Fruit fly (Drosophila melanogaster) whole organism, pupa: ENCODE measurements around the gene Ir75c.

Experiments
- CG10348 ChIP-seq: fragments of 200-800 bp; sonication (Bioruptor generic); IDR thresholded peaks from 2 replicates; pipeline ENCODE4 v1.3.6; 2022; ENCODE audit warnings: missing biosample characterization, missing genetic modification characterization
- CG12605 ChIP-seq: fragments of 200-800 bp; sonication (Bioruptor generic); IDR thresholded peaks from 2 replicates; pipeline ENCODE4 v1.3.6; 2022; ENCODE audit warnings: missing biosample characterization, missing genetic modification characterization
- CG13204 ChIP-seq: fragments of 200-800 bp; sonication (Bioruptor generic); optimal IDR thresholded peaks from 2 replicates; lab custom pipeline; 2018; ENCODE audit warnings: missing biosample characterization, mild to moderate bottlenecking, missing genetic modification characterization, moderate library complexity
- CG14655 ChIP-seq: fragments of 200-800 bp; sonication (Bioruptor generic); optimal IDR thresholded peaks from 3 replicates; lab custom pipeline; 2017; ENCODE audit warnings: mild to moderate bottlenecking, missing biosample characterization, missing genetic modification reagents, missing genetic modification characterization
- CG15710 ChIP-seq: fragments of 200-800 bp; sonication (Bioruptor generic); optimal IDR thresholded peaks from 2 replicates; lab custom pipeline; 2018; ENCODE audit warnings: missing biosample characterization, mild to moderate bottlenecking, missing genetic modification characterization, moderate library complexity
- CG17806 ChIP-seq: fragments of 200-800 bp; sonication (Bioruptor generic); optimal IDR thresholded peaks from 2 replicates; lab custom pipeline; 2018; ENCODE audit warnings: missing biosample characterization, mild to moderate bottlenecking, missing genetic modification characterization, moderate library complexity
- CG32121 ChIP-seq: fragments of 200-800 bp; sonication (Bioruptor generic); IDR thresholded peaks from 2 replicates; pipeline ENCODE4 v1.3.6; 2022; ENCODE audit warnings: missing biosample characterization, missing genetic modification characterization
- CG34367 ChIP-seq: fragments of 200-800 bp; sonication (Bioruptor generic); optimal IDR thresholded peaks from 2 replicates; lab custom pipeline; 2018; ENCODE audit warnings: missing biosample characterization, mild to moderate bottlenecking, missing genetic modification characterization
- CG4496 ChIP-seq: fragments of 200-800 bp; sonication (Bioruptor generic); IDR thresholded peaks from 3 replicates; pipeline ENCODE4 v1.3.6; 2022; ENCODE audit warnings: missing biosample characterization, missing genetic modification characterization
- CG8159 ChIP-seq: fragments of 200-800 bp; sonication (Bioruptor generic); optimal IDR thresholded peaks from 3 replicates; lab custom pipeline; 2018; ENCODE audit warnings: missing biosample characterization, mild to moderate bottlenecking, missing genetic modification characterization, moderate library complexity
- CG9948 ChIP-seq: fragments of 200-800 bp; sonication (Bioruptor generic); optimal IDR thresholded peaks from 2 replicates; lab custom pipeline; 2018; ENCODE audit warnings: missing biosample characterization, mild to moderate bottlenecking, missing genetic modification characterization, moderate library complexity
- D1 ChIP-seq: fragments of 200-800 bp; sonication (Bioruptor generic); optimal IDR thresholded peaks from 2 replicates; lab custom pipeline; 2018; ENCODE audit warnings: missing biosample characterization, mild to moderate bottlenecking, missing genetic modification characterization, moderate library complexity
- EcR ChIP-seq: fragments of 200-800 bp; sonication (Bioruptor generic); optimal IDR thresholded peaks from 3 replicates; lab custom pipeline; 2019; ENCODE audit warnings: missing biosample characterization, missing genetic modification characterization, mild to moderate bottlenecking, moderate library complexity, missing genetic modification reagents
- Ets98B ChIP-seq: fragments of 200-800 bp; sonication (Bioruptor generic); IDR thresholded peaks from 2 replicates; pipeline ENCODE4 v1.3.6; 2022; ENCODE audit warnings: missing biosample characterization, missing genetic modification characterization
- Pif1A ChIP-seq: fragments of 200-800 bp; sonication (Bioruptor generic); optimal IDR thresholded peaks from 3 replicates; lab custom pipeline; 2016; ENCODE audit warnings: missing biosample characterization, missing genetic modification characterization
- Pif1B ChIP-seq: fragments of 200-800 bp; sonication (Bioruptor generic); optimal IDR thresholded peaks from 3 replicates; lab custom pipeline; 2016; ENCODE audit warnings: missing biosample characterization, missing genetic modification characterization
- Snoo ChIP-seq: fragments of 200-800 bp; sonication (Bioruptor generic); optimal IDR thresholded peaks from 3 replicates; lab custom pipeline; 2017; ENCODE audit warnings: missing biosample characterization, mild to moderate bottlenecking, missing genetic modification characterization, inconsistent platforms
- fd96Ca ChIP-seq: fragments of 200-800 bp; sonication (Bioruptor generic); IDR thresholded peaks from 3 replicates; pipeline ENCODE4 v1.3.6; 2022; ENCODE audit warnings: missing biosample characterization, missing genetic modification characterization
- gl ChIP-seq: fragments of 200-800 bp; sonication (Bioruptor generic); optimal IDR thresholded peaks from 2 replicates; lab custom pipeline; 2018; ENCODE audit warnings: missing biosample characterization, mild to moderate bottlenecking, missing genetic modification characterization
- rn ChIP-seq: fragments of 200-800 bp; sonication (Bioruptor generic); IDR thresholded peaks from 2 replicates; pipeline ENCODE4 v1.3.6; 2022; ENCODE audit warnings: missing biosample characterization, missing genetic modification characterization

The Ir75c gene

DNA sequence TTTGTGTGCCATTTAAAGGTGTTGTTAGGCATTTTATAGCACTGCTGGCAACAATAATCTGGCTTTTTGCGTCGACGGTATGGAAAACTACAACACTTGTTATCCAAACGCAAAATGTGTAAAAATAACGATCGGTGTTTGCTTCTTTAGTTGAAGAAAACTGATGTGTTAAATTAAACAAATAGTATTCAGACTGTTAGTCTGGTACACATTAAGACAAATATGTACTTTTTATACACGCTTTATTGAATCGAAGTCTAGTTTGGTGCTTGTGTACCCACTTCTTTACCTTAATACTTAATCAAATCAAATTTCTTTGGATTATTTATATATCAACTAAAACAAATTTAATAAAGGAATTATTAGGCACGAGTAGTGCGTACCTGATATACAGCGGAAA, 31.1 kb downstream of the Ir75c start:
- TF ChIP-seq gl (tag; lab: Kevin White, UChicago), result no peak
- TF ChIP-seq CG13204 (GFP tag; lab: Kevin White, UChicago), result no peak
- no peak for TF ChIP-seq CG4496 (GFP tag; lab: Robert Waterston, UW)
- TF ChIP-seq CG34367 (tag; lab: Kevin White, UChicago), result no peak

DNA sequence AAGACGTTTGTCGTGTGGAACGTTAAGA, 31.4 kb downstream of the Ir75c start, which contains the start of gene CG42815:
CG42815 (minus strand) TSS at position 20 of the 28 bp plus-strand sequence.
- TF ChIP-seq CG9948 (tag; lab: Kevin White, UChicago), result no peak
- no peak for TF ChIP-seq CG14655 (GFP tag; lab: Kevin White, UChicago)
- TF ChIP-seq Snoo (tag; lab: Kevin White, UChicago), result no peak
- TF ChIP-seq D1 (tag; lab: Kevin White, UChicago), result no peak
- no peak for TF ChIP-seq EcR (GFP tag; lab: Kevin White, UChicago)
- TF ChIP-seq CG4496 (GFP tag; lab: Robert Waterston, UW), result no peak
- TF ChIP-seq Ets98B (GFP tag; lab: Robert Waterston, UW), result no peak
- TF ChIP-seq CG34367 (tag; lab: Kevin White, UChicago), result no peak
- TF ChIP-seq gl (tag; lab: Kevin White, UChicago), result no peak
- TF ChIP-seq Pif1B (GFP tag; lab: Kevin White, UChicago), result no peak
- TF ChIP-seq fd96Ca (GFP tag; lab: Robert Waterston, UW), result no peak
- TF ChIP-seq CG12605, result no peak
- TF ChIP-seq CG10348 (GFP tag; lab: Robert Waterston, UW), result no peak
- TF ChIP-seq rn (GFP tag; lab: Robert Waterston, UW), result no peak
- no peak for TF ChIP-seq CG8159 (tag; lab: Kevin White, UChicago)
- TF ChIP-seq CG15710 (tag; lab: Kevin White, UChicago), result no peak
- no peak for TF ChIP-seq CG13204 (GFP tag; lab: Kevin White, UChicago)
- TF ChIP-seq CG32121, result no peak
- no peak for TF ChIP-seq CG17806

dm6 chr3L:17791067-17791466, 31.6 kb downstream of the Ir75c start:
- no peak for TF ChIP-seq CG17806
- TF ChIP-seq Ets98B (GFP tag; lab: Robert Waterston, UW), result no peak
- TF ChIP-seq CG4496 (GFP tag; lab: Robert Waterston, UW), result no peak
- no peak for TF ChIP-seq CG8159 (tag; lab: Kevin White, UChicago)
- no peak for TF ChIP-seq gl (tag; lab: Kevin White, UChicago)
- TF ChIP-seq CG15710 (tag; lab: Kevin White, UChicago), result no peak
- TF ChIP-seq rn (GFP tag; lab: Robert Waterston, UW), result no peak
- TF ChIP-seq CG12605, result no peak
- no peak for TF ChIP-seq Pif1A (GFP tag; lab: Kevin White, UChicago)
- no peak for TF ChIP-seq Pif1B (GFP tag; lab: Kevin White, UChicago)
- no peak for TF ChIP-seq Snoo (tag; lab: Kevin White, UChicago)
- no peak for TF ChIP-seq fd96Ca (GFP tag; lab: Robert Waterston, UW)
- TF ChIP-seq D1 (tag; lab: Kevin White, UChicago), result no peak
- TF ChIP-seq CG34367 (tag; lab: Kevin White, UChicago), result no peak
- TF ChIP-seq CG13204 (GFP tag; lab: Kevin White, UChicago), result no peak
- TF ChIP-seq CG10348 (GFP tag; lab: Robert Waterston, UW), result no peak
- TF ChIP-seq CG32121, result no peak
- TF ChIP-seq CG14655 (GFP tag; lab: Kevin White, UChicago), result no peak
